Worm (Caenorhabditis elegans) whole organism, L2 larva: ENCODE measurements around the gene odc-1.

ENCODE experiments used
- C34F6.9 ChIP-seq: fragments of 150-350 bp; optimal IDR thresholded peaks from 2 replicates; lab custom pipeline; 2014; ENCODE audit warnings: missing biosample characterization, missing genetic modification characterization
- F13H6.1 ChIP-seq: sonication (generic microtip); optimal IDR thresholded peaks from 2 replicates; lab custom pipeline; 2016; ENCODE audit warnings: missing genetic modification characterization, missing compliant biosample characterization
- Y55F3AM.14 ChIP-seq: fragments of 200-800 bp; sonication (Bioruptor generic); optimal IDR thresholded peaks from 2 replicates; lab custom pipeline; 2018; ENCODE audit warnings: mild to moderate bottlenecking, missing genetic modification characterization, missing compliant biosample characterization
- ZK546.5 ChIP-seq: sonication (generic microtip); optimal IDR thresholded peaks from 2 replicates; lab custom pipeline; 2017; ENCODE audit warnings: missing biosample characterization, missing genetic modification characterization
- alr-1 ChIP-seq: fragments of 150-350 bp; optimal IDR thresholded peaks from 2 replicates; lab custom pipeline; 2014; ENCODE audit warnings: missing biosample characterization, missing genetic modification characterization
- ama-1 ChIP-seq: fragments of 150-350 bp; optimal IDR thresholded peaks from 2 replicates; lab custom pipeline; 2018; ENCODE audit warnings: inconsistent platforms
- blmp-1 ChIP-seq: sonication (generic microtip); optimal IDR thresholded peaks from 2 replicates; lab custom pipeline; 2017; ENCODE audit warnings: missing genetic modification characterization, mild to moderate bottlenecking, missing compliant biosample characterization, antibody characterized with exemption, moderate library complexity; ENCODE audit not compliant: insufficient read depth
- ceh-16 ChIP-seq: fragments of 150-350 bp; optimal IDR thresholded peaks from 2 replicates; lab custom pipeline; 2014; ENCODE audit warnings: missing biosample characterization, missing genetic modification characterization
- ceh-82 ChIP-seq: fragments of 150-350 bp; optimal IDR thresholded peaks from 2 replicates; lab custom pipeline; 2014; ENCODE audit warnings: missing biosample characterization, missing genetic modification characterization
- dmd-4 ChIP-seq: sonication (generic microtip); optimal IDR thresholded peaks from 2 replicates; lab custom pipeline; 2017; ENCODE audit warnings: missing biosample characterization, missing genetic modification characterization
- egl-27 ChIP-seq: sonication (generic microtip); optimal IDR thresholded peaks from 3 replicates; lab custom pipeline; 2017; ENCODE audit warnings: missing biosample characterization, missing genetic modification reagents, missing genetic modification characterization
- elt-1 ChIP-seq: fragments of 150-350 bp; optimal IDR thresholded peaks from 2 replicates; lab custom pipeline; 2014; ENCODE audit warnings: missing biosample characterization, missing genetic modification characterization
- gmeb-1 ChIP-seq: fragments of 150-350 bp; optimal IDR thresholded peaks from 2 replicates; lab custom pipeline; 2014; ENCODE audit warnings: missing biosample characterization, missing genetic modification characterization
- lsy-2 ChIP-seq, 2 experiments: fragments of 150-350 bp in 1 of 2; sonication (generic microtip) in 1 of 2; optimal IDR thresholded peaks; 2 replicates each; lab custom pipeline; 2014 to 2017; ENCODE audit warnings: missing biosample characterization in 2 of 2, missing genetic modification characterization in 2 of 2
- mab-5 ChIP-seq: fragments of 150-350 bp; optimal IDR thresholded peaks from 2 replicates; lab custom pipeline; 2014; ENCODE audit warnings: missing biosample characterization, missing genetic modification characterization
- mbf-1 ChIP-seq: sonication (generic microtip); optimal IDR thresholded peaks from 2 replicates; lab custom pipeline; 2017; ENCODE audit warnings: missing biosample characterization, missing genetic modification characterization
- mdl-1 ChIP-seq, 2 experiments: fragments of 150-350 bp in 1 of 2; sonication (generic microtip) in 1 of 2; optimal IDR thresholded peaks; 2 replicates each; lab custom pipeline; 2017; ENCODE audit warnings: missing biosample characterization in 2 of 2, missing genetic modification characterization in 2 of 2
- nhr-10 ChIP-seq: sonication (generic microtip); optimal IDR thresholded peaks from 2 replicates; lab custom pipeline; 2017; ENCODE audit warnings: missing biosample characterization, missing genetic modification characterization
- nhr-11 ChIP-seq: fragments of 150-350 bp; optimal IDR thresholded peaks from 2 replicates; lab custom pipeline; 2014; ENCODE audit warnings: missing biosample characterization, missing genetic modification characterization
- nhr-12 ChIP-seq: fragments of 150-350 bp; optimal IDR thresholded peaks from 2 replicates; lab custom pipeline; 2014; ENCODE audit warnings: missing biosample characterization, missing genetic modification characterization
- nhr-129 ChIP-seq: fragments of 150-350 bp; optimal IDR thresholded peaks from 2 replicates; lab custom pipeline; 2014; ENCODE audit warnings: missing biosample characterization, missing genetic modification characterization
- nhr-23 ChIP-seq: fragments of 150-350 bp; optimal IDR thresholded peaks from 2 replicates; lab custom pipeline; 2014; ENCODE audit warnings: missing biosample characterization, missing genetic modification reagents, missing genetic modification characterization
- nhr-237 ChIP-seq: fragments of 150-350 bp; optimal IDR thresholded peaks from 2 replicates; lab custom pipeline; 2014; ENCODE audit warnings: missing biosample characterization, missing genetic modification characterization
- nhr-25 ChIP-seq: fragments of 150-350 bp; sonication (generic microtip); optimal IDR thresholded peaks from 3 replicates; lab custom pipeline; 2014; ENCODE audit warnings: missing biosample characterization, missing genetic modification characterization
- nhr-77 ChIP-seq: fragments of 150-350 bp; optimal IDR thresholded peaks from 2 replicates; lab custom pipeline; 2014; ENCODE audit warnings: missing biosample characterization, missing genetic modification characterization
- peb-1 ChIP-seq: fragments of 150-350 bp; optimal IDR thresholded peaks from 2 replicates; lab custom pipeline; 2014; ENCODE audit warnings: missing biosample characterization, missing genetic modification characterization
- sem-4 ChIP-seq: fragments of 150-350 bp; optimal IDR thresholded peaks from 2 replicates; lab custom pipeline; 2014; ENCODE audit warnings: missing biosample characterization, missing genetic modification reagents, missing genetic modification characterization
- sma-3 ChIP-seq: sonication (generic microtip); optimal IDR thresholded peaks from 2 replicates; lab custom pipeline; 2016; ENCODE audit warnings: missing genetic modification reagents, missing genetic modification characterization, missing compliant biosample characterization
- sma-9 ChIP-seq, 2 experiments: fragments of 150-350 bp in 1 of 2; sonication (generic microtip) in 1 of 2; optimal IDR thresholded peaks; 2 replicates each; lab custom pipeline; 2014 to 2016; ENCODE audit warnings: missing genetic modification characterization in 2 of 2, mild to moderate bottlenecking in 1 of 2, missing biosample characterization in 1 of 2, missing compliant biosample characterization in 1 of 2, missing genetic modification reagents in 1 of 2, moderate library complexity in 1 of 2
- unc-55 ChIP-seq: fragments of 150-350 bp; sonication (generic microtip); optimal IDR thresholded peaks from 3 replicates; lab custom pipeline; 2014; ENCODE audit warnings: missing biosample characterization, missing genetic modification reagents, missing genetic modification characterization
- zag-1 ChIP-seq: fragments of 150-350 bp; optimal IDR thresholded peaks from 2 replicates; lab custom pipeline; 2014; ENCODE audit warnings: missing biosample characterization, missing genetic modification characterization
- ztf-1 ChIP-seq: fragments of 200-800 bp; sonication (Bioruptor generic); conservative IDR thresholded peaks from 2 replicates; pipeline ENCODE4 v1.3.6; 2022; ENCODE audit warnings: missing genetic modification characterization, missing compliant biosample characterization
- ztf-11 ChIP-seq: sonication (generic microtip); optimal IDR thresholded peaks from 2 replicates; lab custom pipeline; 2017; ENCODE audit warnings: missing biosample characterization, missing genetic modification characterization
- ztf-4 ChIP-seq: fragments of 150-350 bp; optimal IDR thresholded peaks from 2 replicates; lab custom pipeline; 2014; ENCODE audit warnings: missing biosample characterization, missing genetic modification characterization

odc-1 gene

DNA sequence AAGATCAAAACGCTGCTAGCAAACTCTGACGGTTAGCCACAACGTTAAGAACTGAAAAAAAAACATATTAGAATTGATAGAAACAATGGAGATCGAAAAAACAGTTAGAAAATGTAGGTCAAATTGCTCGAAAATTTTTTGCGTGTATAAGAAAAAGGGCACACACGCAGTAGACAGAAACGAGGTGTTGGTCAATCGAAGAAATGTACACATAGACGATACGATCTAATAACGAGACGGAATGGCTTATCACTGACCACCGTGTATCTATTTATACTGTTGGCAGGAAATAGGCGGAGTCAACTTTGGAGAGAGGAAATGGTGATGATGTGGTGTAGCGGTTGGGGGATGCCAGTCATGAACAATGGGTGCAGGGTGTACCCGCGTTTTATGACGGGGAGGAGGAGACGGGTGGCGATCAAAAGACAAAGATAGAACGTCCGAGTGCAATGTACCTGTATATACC, at the start of gene odc-1:
Gene odc-1, minus strand, starts transcription at position 51 of the 466 bp plus-strand sequence.
- peak; percentile 25 for TF ChIP-seq sma-9 (GFP tag; optimal IDR thresholded peaks at IDR 0.05; lab: Kevin White, UChicago)
- no peak for TF ChIP-seq sma-9 (tag; optimal IDR thresholded peaks at IDR 0.05; lab: Kevin White, UChicago)
- no peak for TF ChIP-seq gmeb-1

DNA sequence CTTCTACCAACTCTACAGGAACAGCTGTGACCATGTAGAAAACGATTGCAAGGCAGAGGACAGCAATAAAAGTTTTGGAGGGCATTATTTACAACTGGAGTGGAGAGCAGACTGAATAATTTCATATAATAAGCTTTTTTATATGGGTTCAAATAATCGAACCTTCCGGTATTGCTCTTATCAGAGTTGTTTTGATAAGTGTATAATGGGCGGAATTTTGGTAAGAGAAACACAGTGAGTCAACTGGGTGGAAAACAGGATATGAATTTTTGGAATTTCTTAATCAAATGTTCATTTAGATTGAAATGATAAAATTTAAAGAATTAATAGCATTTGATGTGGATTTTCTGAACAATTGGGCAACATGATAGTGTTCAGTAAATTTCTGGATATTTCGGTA, 49.7 kb upstream of the odc-1 start, which contains the start of gene Y57E12B.11:
Gene Y57E12B.11, minus strand, starts transcription at position 101 of the 400 bp plus-strand sequence.
- TF ChIP-seq blmp-1 (tag; lab: Kevin White, UChicago) (no peak), sma-9 (GFP tag; optimal IDR thresholded peaks at IDR 0.05; lab: Kevin White, UChicago) (no peak), sma-9 (tag; optimal IDR thresholded peaks at IDR 0.05; lab: Kevin White, UChicago) (no peak), mab-5 (no peak)

DNA sequence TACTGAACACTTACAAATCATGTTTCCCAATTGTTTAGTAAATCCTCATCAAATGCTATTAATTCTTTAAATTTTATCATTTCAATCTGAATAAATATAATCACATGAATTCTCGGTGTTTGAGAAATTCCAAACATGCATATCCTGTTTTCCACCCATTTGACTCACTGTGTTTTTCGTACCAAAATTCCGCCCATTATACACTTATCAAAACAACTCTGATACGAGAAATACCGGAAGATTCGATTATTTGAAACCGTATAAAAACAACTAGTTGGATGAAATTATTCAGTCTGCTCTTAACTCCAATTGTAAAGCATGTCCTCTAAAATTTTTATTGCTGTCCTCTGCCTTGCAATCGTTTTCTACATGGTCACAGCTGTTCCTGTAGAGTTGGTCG, 48.2 kb upstream of the odc-1 start, which contains the start of gene Y57E12B.1:
Gene Y57E12B.1, plus strand, starts transcription at position 301 of the 400 bp plus-strand sequence.
- no peak for TF ChIP-seq ama-1

DNA sequence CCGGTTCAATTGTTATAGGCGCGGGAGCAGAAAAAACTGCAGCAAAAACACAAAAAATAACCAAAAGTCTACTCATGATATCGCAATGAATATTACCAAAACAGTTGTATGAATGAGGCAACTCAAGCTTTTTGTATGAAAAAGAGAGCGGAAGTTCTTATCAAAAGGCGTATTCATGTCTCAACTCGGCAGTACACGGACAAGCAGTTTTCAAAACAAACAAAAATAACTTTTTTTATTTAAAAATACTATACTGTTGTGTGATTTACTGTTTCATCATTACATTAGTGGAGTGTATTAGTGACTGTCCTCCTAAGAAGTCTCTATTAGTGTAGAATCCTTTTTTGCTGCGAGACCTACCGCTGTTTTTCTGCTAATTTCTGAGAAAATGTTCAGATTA, 47.4 kb upstream of the odc-1 start, which contains the start of gene Y57E12B.4:
Gene Y57E12B.4, minus strand, starts transcription at position 101 of the 400 bp plus-strand sequence.
- no peak for TF ChIP-seq sma-9 (GFP tag; optimal IDR thresholded peaks at IDR 0.05; lab: Kevin White, UChicago)
- TF ChIP-seq sma-9 (tag; optimal IDR thresholded peaks at IDR 0.05; lab: Kevin White, UChicago) = no peak
- no peak for TF ChIP-seq ceh-16 (tag; lab: Kevin White, UChicago)
- no peak for TF ChIP-seq alr-1 (tag; lab: Kevin White, UChicago)
- no peak for TF ChIP-seq ztf-1

DNA sequence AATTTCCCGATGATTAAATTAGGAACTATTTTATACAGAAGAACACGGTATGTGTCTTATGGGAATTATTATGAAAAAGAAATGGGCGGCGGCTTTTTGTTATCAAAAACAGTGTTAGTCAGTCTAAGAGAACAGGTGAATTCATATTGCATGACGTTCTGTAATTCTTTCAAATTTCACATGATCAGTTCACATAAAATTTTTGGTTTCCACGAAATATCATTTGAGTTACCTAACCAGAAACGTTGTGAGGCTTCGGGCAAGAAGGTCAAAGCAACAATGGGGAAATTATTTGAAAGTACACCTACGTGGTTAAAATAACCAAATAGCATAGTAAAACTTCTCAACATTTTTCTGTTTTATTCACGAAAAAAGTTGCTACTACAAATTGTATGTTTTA, 35.9 kb upstream of the odc-1 start, which contains the start of gene Y57E12B.10:
Gene Y57E12B.10, minus strand, starts transcription at position 101 of the 400 bp plus-strand sequence.
- no peak for TF ChIP-seq elt-1 (tag; lab: Kevin White, UChicago)
- TF ChIP-seq sem-4 (tag; lab: Kevin White, UChicago) = no peak
- no peak for TF ChIP-seq ztf-4 (tag; lab: Kevin White, UChicago)
- no peak for TF ChIP-seq ZK546.5 (tag; lab: Kevin White, UChicago)
- no peak for TF ChIP-seq nhr-237
- TF ChIP-seq mdl-1 (tag; optimal IDR thresholded peaks at IDR 0.05; lab: Kevin White, UChicago) = no peak

DNA sequence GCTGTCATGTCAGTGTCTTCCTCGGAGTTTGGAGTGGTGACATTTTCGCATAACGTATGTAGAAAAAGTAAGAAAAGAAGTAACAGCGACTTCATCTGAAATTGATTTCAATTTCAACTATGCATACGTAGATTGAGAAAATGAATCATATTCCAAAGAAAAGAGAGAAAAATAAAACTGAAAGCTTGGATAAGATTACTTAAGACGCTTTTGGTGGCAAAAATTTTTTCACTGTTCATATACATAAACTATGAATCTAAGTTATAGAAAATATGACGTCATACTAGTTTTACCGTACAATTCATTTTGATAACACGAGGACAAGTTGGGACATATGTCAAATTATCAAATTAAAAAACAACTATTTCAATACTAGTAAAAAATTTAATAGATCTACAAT, 34.2 kb upstream of the odc-1 start, which contains the start of gene lipl-6:
Gene lipl-6, minus strand, starts transcription at position 101 of the 400 bp plus-strand sequence.
- TF ChIP-seq peb-1 (tag; lab: Kevin White, UChicago) = no peak
- no peak for TF ChIP-seq elt-1 (tag; lab: Kevin White, UChicago)
- no peak for TF ChIP-seq sma-9 (GFP tag; optimal IDR thresholded peaks at IDR 0.05; lab: Kevin White, UChicago)
- no peak for TF ChIP-seq sma-9 (tag; optimal IDR thresholded peaks at IDR 0.05; lab: Kevin White, UChicago)
- no peak for TF ChIP-seq ztf-4 (tag; lab: Kevin White, UChicago)
- no peak for TF ChIP-seq nhr-11
- no peak for TF ChIP-seq egl-27 (tag; lab: Kevin White, UChicago)
- TF ChIP-seq nhr-10 (tag; lab: Kevin White, UChicago) = no peak
- no peak for TF ChIP-seq mdl-1 (tag; optimal IDR thresholded peaks at IDR 0.05; lab: Kevin White, UChicago)
- TF ChIP-seq ama-1 = no peak
- TF ChIP-seq nhr-12 (tag; lab: Kevin White, UChicago) = no peak
- TF ChIP-seq zag-1 (tag; lab: Kevin White, UChicago) = no peak
- no peak for TF ChIP-seq nhr-129 (tag; lab: Kevin White, UChicago)
- TF ChIP-seq C34F6.9 (tag; lab: Kevin White, UChicago) = no peak
- no peak for TF ChIP-seq ztf-11
- TF ChIP-seq dmd-4 (tag; lab: Kevin White, UChicago) = no peak
- no peak for TF ChIP-seq sem-4 (tag; lab: Kevin White, UChicago)
- no peak for TF ChIP-seq nhr-237
- no peak for TF ChIP-seq sma-3 (GFP tag; lab: Kevin White, UChicago)
- TF ChIP-seq, all 48 proteins: peak for 0

DNA sequence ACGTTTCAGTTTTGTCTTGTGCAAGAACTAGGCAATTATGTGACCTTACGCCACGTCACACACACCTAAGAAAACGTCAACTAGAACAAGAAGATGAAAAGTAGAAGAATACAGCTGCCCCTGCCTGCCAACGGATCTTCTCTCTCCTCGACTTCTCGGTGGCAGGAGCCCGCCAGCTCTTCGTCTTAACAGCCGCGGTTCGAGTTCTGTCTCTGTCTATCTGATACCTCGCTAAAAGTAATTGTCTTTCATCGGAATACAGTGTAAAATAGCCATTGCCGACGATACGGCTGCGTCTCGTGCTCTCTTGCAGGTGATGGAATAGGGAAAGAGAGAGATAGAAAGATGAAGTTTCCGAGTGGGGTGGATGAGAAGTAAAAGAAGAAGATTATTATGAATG, 30.3 kb upstream of the odc-1 start:
- TF ChIP-seq mbf-1 = no peak
- no peak for TF ChIP-seq dmd-4 (tag; lab: Kevin White, UChicago)
- peak; percentile 44 for TF ChIP-seq F13H6.1 (tag; lab: Kevin White, UChicago)
- no peak for TF ChIP-seq mdl-1 (tag; optimal IDR thresholded peaks at IDR 0.05; lab: Kevin White, UChicago)
- no peak for TF ChIP-seq lsy-2 (tag; optimal IDR thresholded peaks at IDR 0.05; lab: Kevin White, UChicago)
- no peak for TF ChIP-seq nhr-237
- TF ChIP-seq mab-5 = no peak
- no peak for TF ChIP-seq gmeb-1
- TF ChIP-seq nhr-12 (tag; lab: Kevin White, UChicago) = no peak
- no peak for TF ChIP-seq ceh-82
- TF ChIP-seq peb-1 (tag; lab: Kevin White, UChicago) = no peak
- TF ChIP-seq ztf-1 = no peak
- TF ChIP-seq Y55F3AM.14 = no peak
- peak; percentile 7 for TF ChIP-seq nhr-129 (tag; lab: Kevin White, UChicago)
- TF ChIP-seq nhr-25 (tag; lab: Kevin White, UChicago) = no peak
- TF ChIP-seq unc-55 = no peak
- TF ChIP-seq elt-1 (tag; lab: Kevin White, UChicago) = no peak
- TF ChIP-seq nhr-23 (tag; lab: Kevin White, UChicago) = no peak
- no peak for TF ChIP-seq ama-1
- no peak for TF ChIP-seq nhr-77 (tag; lab: Kevin White, UChicago)
- TF ChIP-seq sma-9 (GFP tag; optimal IDR thresholded peaks at IDR 0.05; lab: Kevin White, UChicago) = peak; percentile 36
- TF ChIP-seq sma-9 (tag; optimal IDR thresholded peaks at IDR 0.05; lab: Kevin White, UChicago) = no peak
- TF ChIP-seq ztf-11 = no peak
- no peak for TF ChIP-seq sem-4 (tag; lab: Kevin White, UChicago)
